Worm (Caenorhabditis elegans): Measurements from ENCODE around the gene dpy-22.

The dpy-22 gene

DNA sequence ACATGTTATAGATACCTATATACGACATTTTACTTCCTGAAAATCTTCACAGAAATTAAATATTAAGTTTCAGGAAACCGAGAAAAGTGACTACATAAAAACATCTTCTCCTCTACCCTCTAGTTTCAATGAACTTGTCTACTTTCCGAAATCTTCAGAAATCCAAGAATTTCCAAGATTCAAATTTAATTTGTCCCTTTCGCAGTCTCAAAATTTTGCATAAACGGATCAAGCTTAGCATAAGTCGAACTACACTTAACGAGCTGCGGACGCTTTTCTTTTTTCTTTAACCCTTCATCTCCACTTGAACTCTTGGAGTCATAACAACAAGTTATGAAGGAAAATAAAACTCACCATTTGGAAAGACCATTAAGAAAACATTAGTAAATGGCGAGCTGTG is 16.6 kb downstream of the dpy-22 start:
- TF ChIP-seq ces-1 (GFP tag; optimal IDR thresholded peaks at IDR 0.05) (peak; percentile 1), pax-3 (tag; optimal IDR thresholded peaks at IDR 0.05) (no peak), lin-14 (GFP tag; optimal IDR thresholded peaks at IDR 0.05) (peak; percentile 17), fkh-10 (GFP tag; optimal IDR thresholded peaks at IDR 0.05) (peak; percentile 73), jun-1 (tag; optimal IDR thresholded peaks at IDR 0.05) (no peak)

DNA sequence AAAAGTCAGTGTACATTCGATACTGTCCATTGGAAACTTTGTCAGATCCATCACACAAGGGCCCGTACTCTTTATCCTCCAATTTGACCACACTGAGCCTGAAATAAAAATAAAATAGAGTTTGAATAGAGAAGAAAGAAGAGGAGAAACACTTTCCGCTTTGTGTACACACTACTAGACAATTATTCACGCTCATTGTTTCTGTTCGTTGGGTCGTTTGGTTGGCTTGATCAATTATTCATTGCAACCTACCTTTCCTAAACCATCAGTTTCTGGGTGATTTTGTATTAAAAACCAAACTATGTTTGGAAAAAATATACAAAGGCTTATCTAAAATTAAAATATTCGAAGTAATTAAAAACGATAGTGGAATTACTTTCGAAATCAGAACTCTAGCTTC is 17.3 kb downstream of the dpy-22 start:
- TF ChIP-seq efl-1 (optimal IDR thresholded peaks at IDR 0.05) = no peak
- TF ChIP-seq efl-1 (GFP tag; optimal IDR thresholded peaks at IDR 0.05 in 1 of 2) = peak in 1 of 2 experiments; percentile 50
- TF ChIP-seq fkh-8 (tag; optimal IDR thresholded peaks at IDR 0.05) = no peak

DNA sequence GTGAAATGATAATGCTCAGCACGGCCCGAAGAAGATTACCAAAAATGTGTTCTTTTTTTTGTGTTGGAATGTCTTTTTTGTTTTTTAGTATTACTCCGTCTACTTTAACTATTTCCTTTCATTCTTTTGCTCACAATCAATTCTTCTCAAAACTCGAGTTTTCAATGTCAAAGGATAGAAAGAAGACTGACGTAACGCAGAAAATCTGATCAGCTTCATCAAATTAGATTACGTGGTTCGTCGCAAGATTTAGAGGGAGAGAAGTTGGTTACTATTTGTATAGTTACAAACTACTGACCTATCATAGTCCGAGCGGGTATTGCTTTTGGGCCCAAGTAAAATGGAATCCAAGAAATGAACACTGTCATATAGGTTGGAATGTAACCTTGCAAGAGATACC is 18.5 kb downstream of the dpy-22 start:
- TF ChIP-seq unc-62 (GFP tag; optimal IDR thresholded peaks at IDR 0.05) (no peak), nhr-84 (tag; optimal IDR thresholded peaks at IDR 0.05) (no peak), F16B12.6 (tag; optimal IDR thresholded peaks at IDR 0.05) (no peak), mep-1 (tag; optimal IDR thresholded peaks at IDR 0.05) (no peak), unc-130 (tag; optimal IDR thresholded peaks at IDR 0.05) (no peak), ztf-11 (tag; optimal IDR thresholded peaks at IDR 0.05) (no peak), unc-98 (GFP tag; IDR thresholded peaks at IDR 0.05) (no peak), ceh-82 (tag; optimal IDR thresholded peaks at IDR 0.05) (no peak), nhr-12 (tag; optimal IDR thresholded peaks at IDR 0.05) (no peak), mab-9 (GFP tag; IDR thresholded peaks at IDR 0.05) (no peak), irx-1 (tag; optimal IDR thresholded peaks at IDR 0.05) (no peak), nhr-85 (tag) (no peak), tbx-2 (tag; optimal IDR thresholded peaks at IDR 0.05) (peak; percentile 23), fos-1 (tag; optimal IDR thresholded peaks at IDR 0.05) (no peak), dpl-1 (GFP tag; optimal IDR thresholded peaks at IDR 0.05) (no peak), ces-1 (GFP tag; optimal IDR thresholded peaks at IDR 0.05) (peak; percentile 83), nhr-47 (tag; optimal IDR thresholded peaks at IDR 0.05) (peak; percentile 17), fkh-10 (GFP tag; optimal IDR thresholded peaks at IDR 0.05) (peak; percentile 88), nhr-71 (tag; optimal IDR thresholded peaks at IDR 0.05) (peak; percentile 35), pax-3 (tag; optimal IDR thresholded peaks at IDR 0.05) (no peak), lin-14 (GFP tag; optimal IDR thresholded peaks at IDR 0.05) (peak; percentile 81), efl-1 (optimal IDR thresholded peaks at IDR 0.05) (no peak), efl-1 (GFP tag; optimal IDR thresholded peaks at IDR 0.05 in 1 of 2) (peak in 1 of 2 experiments; percentile 46), Y116A8C.19 (tag; optimal IDR thresholded peaks at IDR 0.05; ENCODE audit: borderline replicate concordance) (no peak), egl-27 (tag; optimal IDR thresholded peaks at IDR 0.05) (no peak), nhr-28 (tag; optimal IDR thresholded peaks at IDR 0.05) (no peak), nhr-237 (tag; optimal IDR thresholded peaks at IDR 0.05) (no peak), swsn-7 (tag; optimal IDR thresholded peaks at IDR 0.05) (no peak), aly-2 (tag; optimal IDR thresholded peaks at IDR 0.05) (no peak), ceh-88 (GFP tag; IDR thresholded peaks at IDR 0.05) (no peak), hlh-17 (GFP tag; optimal IDR thresholded peaks at IDR 0.05; ENCODE audit: borderline replicate concordance) (no peak), xbp-1 (tag; optimal IDR thresholded peaks at IDR 0.05) (no peak), rnt-1 (tag; optimal IDR thresholded peaks at IDR 0.05) (no peak), lsy-2 (tag; optimal IDR thresholded peaks at IDR 0.05) (no peak), ceh-90 (tag; optimal IDR thresholded peaks at IDR 0.05) (no peak), unc-30 (tag; optimal IDR thresholded peaks at IDR 0.05) (no peak), pag-3 (tag; optimal IDR thresholded peaks at IDR 0.05; ENCODE audit: borderline replicate concordance, insufficient read depth) (no peak)

DNA sequence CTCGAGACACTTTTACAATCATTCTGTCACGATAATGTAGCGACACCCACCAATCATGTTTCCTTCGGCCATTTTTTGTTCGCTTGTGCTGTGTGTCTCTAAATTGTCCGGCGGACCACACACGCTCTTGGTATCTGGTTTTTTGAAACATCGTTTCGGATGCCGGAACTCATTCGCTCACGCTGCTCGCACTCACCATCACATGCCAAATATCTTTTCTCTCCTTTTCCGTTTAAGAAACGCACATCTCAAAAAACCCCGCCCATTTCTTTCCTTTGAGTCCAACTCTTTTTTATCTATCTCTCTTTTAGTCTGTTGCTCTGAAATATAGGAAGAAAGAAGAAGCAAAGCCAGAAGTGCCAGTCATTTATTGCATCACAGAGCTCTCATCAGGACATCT is 23.5 kb downstream of the dpy-22 start, which contains the start of gene F36G3.3:
TSS of gene F36G3.3 (plus strand) at position 306 of the 400 bp plus-strand sequence.
- TF ChIP-seq xbp-1 (tag; optimal IDR thresholded peaks at IDR 0.05) (no peak), fkh-10 (GFP tag; optimal IDR thresholded peaks at IDR 0.05) (peak; percentile 49), pqm-1 (tag; optimal IDR thresholded peaks at IDR 0.05) (no peak), tlp-1 (tag; optimal IDR thresholded peaks at IDR 0.05) (no peak), lsy-2 (tag; optimal IDR thresholded peaks at IDR 0.05) (peak in 1 of 2 experiments; percentile 12), hlh-17 (GFP tag; optimal IDR thresholded peaks at IDR 0.05; ENCODE audit: borderline replicate concordance) (no peak), snu-23 (GFP tag; optimal IDR thresholded peaks at IDR 0.05) (no peak), mef-2 (tag; optimal IDR thresholded peaks at IDR 0.05) (no peak), unc-62 (GFP tag; optimal IDR thresholded peaks at IDR 0.05) (no peak), unc-86 (tag; optimal IDR thresholded peaks at IDR 0.05) (no peak), hpl-2 (GFP tag; optimal IDR thresholded peaks at IDR 0.05) (no peak), egl-13 (tag; optimal IDR thresholded peaks at IDR 0.05) (peak; percentile 0), vab-15 (tag; optimal IDR thresholded peaks at IDR 0.05) (no peak), egl-27 (tag; optimal IDR thresholded peaks at IDR 0.05) (no peak), nhr-85 (tag) (no peak), grh-1 (GFP tag; IDR thresholded peaks at IDR 0.05) (no peak), rnt-1 (tag; optimal IDR thresholded peaks at IDR 0.05) (no peak), ceh-88 (GFP tag; IDR thresholded peaks at IDR 0.05) (no peak), nhr-47 (tag; optimal IDR thresholded peaks at IDR 0.05) (no peak), lin-14 (GFP tag; optimal IDR thresholded peaks at IDR 0.05) (peak; percentile 83), ceh-82 (tag; optimal IDR thresholded peaks at IDR 0.05) (peak in 1 of 3 experiments; percentile 27)

All from whole organism, L1 larva.